Fruit fly (Drosophila melanogaster): ENCODE results near the gene Lam.
A peak's percentile ranks its signal among the peaks of the same experiment; 100 is the strongest.

The Lam gene

DNA sequence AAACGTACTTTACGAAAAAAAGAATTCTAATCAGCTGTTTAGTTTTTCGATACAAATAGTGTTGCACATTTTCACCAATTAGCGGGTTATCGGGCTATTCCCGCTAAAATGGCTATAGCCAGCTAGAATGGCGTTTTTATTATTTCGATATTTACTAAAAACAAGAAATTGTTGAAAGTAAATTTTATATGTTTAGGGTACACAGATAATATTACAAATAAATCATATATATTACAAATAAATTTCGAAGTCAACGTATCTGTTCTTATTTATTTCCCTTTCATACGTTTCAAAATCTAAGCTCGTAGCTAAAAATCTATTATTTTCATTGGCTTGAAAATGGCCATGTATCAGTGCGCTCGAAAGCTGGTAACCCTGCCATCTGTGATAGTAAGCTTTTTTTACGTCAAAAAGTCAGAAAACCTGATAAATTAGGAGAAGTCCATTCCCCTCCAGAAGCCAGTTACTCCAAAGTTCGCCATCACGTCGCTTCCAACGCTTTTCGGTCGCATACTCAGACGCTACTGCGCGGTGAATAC, 22.4 kb upstream of the Lam start, which contains the start of the genes CG7382 and cl (continued):
- TF ChIP-seq crp (GFP tag; optimal IDR thresholded peaks at IDR 0.05) (peak; percentile 60 to 94), GATAe (GFP tag; conservative IDR thresholded peaks at IDR 0.05) (no peak), Dek (tag; optimal IDR thresholded peaks at IDR 0.05) (peak; percentile 35), zfh2 (GFP tag; optimal IDR thresholded peaks at IDR 0.05) (peak; percentile 25), tx (GFP tag; optimal IDR thresholded peaks at IDR 0.05) (no peak), lmd (GFP tag; IDR thresholded peaks at IDR 0.05) (peak; percentile 33; the same call in 1 of the 2 replicates), CG34376 (GFP tag; optimal IDR thresholded peaks at IDR 0.05) (peak; percentile 33), dmrt99B (tag; optimal IDR thresholded peaks at IDR 0.05) (peak; percentile 34), pros (GFP tag; optimal IDR thresholded peaks at IDR 0.05) (no peak), CG3847 (GFP tag; IDR thresholded peaks at IDR 0.05) (peak; percentile 69), sisA (GFP tag; IDR thresholded peaks at IDR 0.05) (peak; percentile 43), Dref (GFP tag; IDR thresholded peaks at IDR 0.05) (peak; percentile 59), twi (tag; optimal IDR thresholded peaks at IDR 0.05) (peak; percentile 47), D19A (tag; optimal IDR thresholded peaks at IDR 0.05) (peak; percentile 30), CG30403 (GFP tag; optimal IDR thresholded peaks at IDR 0.05) (peak; percentile 70), pita (GFP tag; optimal IDR thresholded peaks at IDR 0.05) (no peak), Hr3 (GFP tag; optimal IDR thresholded peaks at IDR 0.05) (peak; percentile 21), CG10654 (GFP tag; optimal IDR thresholded peaks at IDR 0.05) (peak; percentile 36), H15 (GFP tag; IDR thresholded peaks at IDR 0.05) (no peak), CG1233 (GFP tag; optimal IDR thresholded peaks at IDR 0.05) (no peak), mld (GFP tag; IDR thresholded peaks at IDR 0.05; ENCODE audit: partially characterized antibody) (no peak), CG9727 (GFP tag; optimal IDR thresholded peaks at IDR 0.05) (peak; percentile 42), CG12104 (GFP tag; optimal IDR thresholded peaks at IDR 0.05) (peak; percentile 60), hkb (optimal IDR thresholded peaks at IDR 0.05) (peak; percentile 85), hkb (GFP tag; IDR thresholded peaks at IDR 0.05) (no peak), CG18619 (GFP tag; optimal IDR thresholded peaks at IDR 0.05) (peak; percentile 27), CG10267 (tag; optimal IDR thresholded peaks at IDR 0.05) (peak; percentile 64), gfzf (GFP tag; optimal IDR thresholded peaks at IDR 0.05) (peak; percentile 60), CG18476 (GFP tag; optimal IDR thresholded peaks at IDR 0.05) (peak; percentile 16), Xbp1 (GFP tag; optimal IDR thresholded peaks at IDR 0.05) (peak; percentile 60), Fer2 (tag; optimal IDR thresholded peaks at IDR 0.05) (peak; percentile 9), C15 (GFP tag; IDR thresholded peaks at IDR 0.05) (no peak), ase (GFP tag; IDR thresholded peaks at IDR 0.05) (no peak), dpn (GFP tag; optimal IDR thresholded peaks at IDR 0.05) (peak in 1 of 2 experiments; percentile 57), mam (GFP tag; optimal IDR thresholded peaks at IDR 0.05) (peak; percentile 16), croc (GFP tag; conservative IDR thresholded peaks at IDR 0.05) (no peak), slou (GFP tag; optimal IDR thresholded peaks at IDR 0.05) (peak; percentile 23), phol (tag; optimal IDR thresholded peaks at IDR 0.05) (peak; percentile 72), ind (GFP tag; optimal IDR thresholded peaks at IDR 0.05) (peak; percentile 54), CG18599 (GFP tag; optimal IDR thresholded peaks at IDR 0.05) (peak; percentile 36), Meics (GFP tag; optimal IDR thresholded peaks at IDR 0.05) (peak; percentile 16), stwl (tag; optimal IDR thresholded peaks at IDR 0.05) (peak; percentile 4), fd96Cb (tag; optimal IDR thresholded peaks at IDR 0.05) (peak; percentile 11), CG9437 (GFP tag; optimal IDR thresholded peaks at IDR 0.05) (peak; percentile 98)

Measured in whole organism, embryonic.